Worm (Caenorhabditis elegans) whole organism, midembryonic: Measurements from ENCODE around the gene tdc-1.

Source experiments
- T22C8.4 ChIP-seq: fragments of 200-800 bp; sonication (Bioruptor generic); IDR thresholded peaks from 2 replicates; pipeline ENCODE4 v1.3.6; 2022; ENCODE audit warnings: missing genetic modification characterization, missing compliant biosample characterization
- cog-1 ChIP-seq: sonication (generic microtip); optimal IDR thresholded peaks from 2 replicates; lab custom pipeline; 2016; ENCODE audit warnings: missing genetic modification characterization, missing compliant biosample characterization
- flt-1 ChIP-seq: fragments of 200-800 bp; sonication (Bioruptor generic); IDR thresholded peaks from 2 replicates; pipeline ENCODE4 v1.3.6; 2022; ENCODE audit warnings: missing genetic modification characterization, missing compliant biosample characterization
- klf-2 ChIP-seq: fragments of 200-800 bp; sonication (Bioruptor generic); conservative IDR thresholded peaks from 2 replicates; pipeline ENCODE4 v1.3.6; 2022; ENCODE audit warnings: missing genetic modification reagents, missing genetic modification characterization, missing compliant biosample characterization
- med-1 ChIP-seq: sonication (generic microtip); optimal IDR thresholded peaks from 2 replicates; lab custom pipeline; 2017; ENCODE audit warnings: missing genetic modification characterization, mild to moderate bottlenecking, missing compliant biosample characterization, antibody characterized with exemption, missing genetic modification reagents; ENCODE audit not compliant: insufficient read depth
- ref-1 ChIP-seq: fragments of 200-800 bp; sonication (Bioruptor generic); conservative IDR thresholded peaks from 2 replicates; pipeline ENCODE4 v1.3.6; 2022; ENCODE audit warnings: missing genetic modification reagents, missing genetic modification characterization, missing compliant biosample characterization
- tab-1 ChIP-seq: fragments of 200-800 bp; sonication (Bioruptor generic); IDR thresholded peaks from 2 replicates; pipeline ENCODE4 v1.3.6; 2022; ENCODE audit warnings: missing genetic modification characterization, missing compliant biosample characterization
- ztf-23 ChIP-seq: fragments of 200-800 bp; sonication (Bioruptor generic); IDR thresholded peaks from 2 replicates; pipeline ENCODE4 v1.3.6; 2022; ENCODE audit warnings: missing genetic modification reagents, missing genetic modification characterization, missing compliant biosample characterization
- ztf-29 ChIP-seq: fragments of 200-800 bp; sonication (Bioruptor generic); IDR thresholded peaks from 2 replicates; pipeline ENCODE4 v1.3.6; 2022; ENCODE audit warnings: missing genetic modification reagents, missing genetic modification characterization, missing compliant biosample characterization

tdc-1 gene

ce11 chrII:8264619-8265018, 5.8 kb upstream of the tdc-1 start, which contains the start of gene srdh-1:
Gene srdh-1 (plus strand): TSS chrII:8264661.
- TF ChIP-seq ztf-29 (GFP tag; lab: Robert Waterston, UW) (no peak), T22C8.4 (GFP tag; lab: Robert Waterston, UW) (no peak), ref-1 (no peak), flt-1 (no peak), med-1 (GFP tag; lab: Kevin White, UChicago) (no peak), tab-1 (no peak), cog-1 (tag; lab: Kevin White, UChicago) (no peak), ztf-23 (GFP tag; lab: Robert Waterston, UW) (no peak)

ce11 chrII:8266559-8266958, 3.8 kb upstream of the tdc-1 start:
- TF ChIP-seq med-1 (GFP tag; lab: Kevin White, UChicago) (no peak), flt-1 (no peak), ztf-29 (GFP tag; lab: Robert Waterston, UW) (no peak), cog-1 (tag; lab: Kevin White, UChicago) (no peak), T22C8.4 (GFP tag; lab: Robert Waterston, UW) (no peak), tab-1 (no peak), klf-2 (GFP tag; lab: Robert Waterston, UW) (no peak), ref-1 (no peak), ztf-23 (GFP tag; lab: Robert Waterston, UW) (no peak)

ce11 chrII:8267679-8268078, 2.7 kb upstream of the tdc-1 start:
- TF ChIP-seq cog-1 (tag; lab: Kevin White, UChicago) (no peak), tab-1 (no peak), ztf-23 (GFP tag; lab: Robert Waterston, UW) (no peak), T22C8.4 (GFP tag; lab: Robert Waterston, UW) (no peak), ztf-29 (GFP tag; lab: Robert Waterston, UW) (no peak), ref-1 (no peak), klf-2 (GFP tag; lab: Robert Waterston, UW) (no peak), med-1 (GFP tag; lab: Kevin White, UChicago) (no peak), flt-1 (no peak)

- TF ChIP-seq ztf-23 (GFP tag; lab: Robert Waterston, UW), result no peak
- no peak for TF ChIP-seq tab-1
- TF ChIP-seq ztf-29 (GFP tag; lab: Robert Waterston, UW), result no peak
- no peak for TF ChIP-seq flt-1
- TF ChIP-seq T22C8.4 (GFP tag; lab: Robert Waterston, UW), result no peak
- no peak for TF ChIP-seq ref-1
- no peak for TF ChIP-seq med-1 (GFP tag; lab: Kevin White, UChicago)
- TF ChIP-seq klf-2 (GFP tag; lab: Robert Waterston, UW), result no peak
- TF ChIP-seq cog-1 (tag; lab: Kevin White, UChicago), result no peak
Observed at ce11 chrII:8269351-8269750, 1.0 kb upstream of the tdc-1 start, which contains the start of gene K01C8.2. Gene K01C8.2 (minus strand): TSS chrII:8269451.

- TF ChIP-seq flt-1 (no peak), cog-1 (tag; lab: Kevin White, UChicago) (no peak), med-1 (GFP tag; lab: Kevin White, UChicago) (no peak), klf-2 (GFP tag; lab: Robert Waterston, UW) (no peak), ref-1 (no peak)
Observed at ce11 chrII:8273060-8273459, 2.7 kb downstream of the tdc-1 start.

- TF ChIP-seq ztf-29 (GFP tag; lab: Robert Waterston, UW), result no peak
- no peak for TF ChIP-seq cog-1 (tag; lab: Kevin White, UChicago)
- no peak for TF ChIP-seq ztf-23 (GFP tag; lab: Robert Waterston, UW)
- no peak for TF ChIP-seq ref-1
- no peak for TF ChIP-seq med-1 (GFP tag; lab: Kevin White, UChicago)
- no peak for TF ChIP-seq klf-2 (GFP tag; lab: Robert Waterston, UW)
- no peak for TF ChIP-seq tab-1
- TF ChIP-seq flt-1, result no peak
- TF ChIP-seq T22C8.4 (GFP tag; lab: Robert Waterston, UW), result no peak
Observed at ce11 chrII:8276057-8276456, 5.7 kb downstream of the tdc-1 start, which contains the start of the genes gei-14 and slc-25A32. Gene gei-14 (minus strand): TSS chrII:8276231. Gene slc-25A32 (plus strand): TSS chrII:8276298.

ce11 chrII:8278415-8278814, 8.0 kb downstream of the tdc-1 start, which contains the start of the genes mrpl-10 and clec-142:
Gene mrpl-10 (minus strand): TSS chrII:8278515.
Gene clec-142 (plus strand): TSS chrII:8278678.
- TF ChIP-seq ztf-23 (GFP tag; lab: Robert Waterston, UW), result no peak
- TF ChIP-seq flt-1, result no peak
- no peak for TF ChIP-seq ztf-29 (GFP tag; lab: Robert Waterston, UW)
- no peak for TF ChIP-seq cog-1 (tag; lab: Kevin White, UChicago)
- TF ChIP-seq ref-1, result no peak
- no peak for TF ChIP-seq klf-2 (GFP tag; lab: Robert Waterston, UW)
- TF ChIP-seq tab-1, result no peak
- TF ChIP-seq T22C8.4 (GFP tag; lab: Robert Waterston, UW), result no peak
- no peak for TF ChIP-seq med-1 (GFP tag; lab: Kevin White, UChicago)

- TF ChIP-seq ztf-29 (GFP tag; lab: Robert Waterston, UW), result no peak
- no peak for TF ChIP-seq klf-2 (GFP tag; lab: Robert Waterston, UW)
- no peak for TF ChIP-seq flt-1
- no peak for TF ChIP-seq ref-1
- no peak for TF ChIP-seq T22C8.4 (GFP tag; lab: Robert Waterston, UW)
- no peak for TF ChIP-seq ztf-23 (GFP tag; lab: Robert Waterston, UW)
- no peak for TF ChIP-seq tab-1
- TF ChIP-seq cog-1 (tag; lab: Kevin White, UChicago), result no peak
Observed at ce11 chrII:8283158-8283717, 12.8 kb downstream of the tdc-1 start, which contains the start of the genes nst-1 and cct-4. Gene nst-1 (minus strand): TSS chrII:8283208. Gene cct-4 (plus strand): TSS chrII:8283667.

ce11 chrII:8295296-8295695, 24.9 kb downstream of the tdc-1 start, which contains the start of gene nlp-55:
Gene nlp-55 (minus strand): TSS chrII:8295396.
- TF ChIP-seq med-1 (GFP tag; lab: Kevin White, UChicago), result no peak
- TF ChIP-seq flt-1, result no peak
- TF ChIP-seq tab-1, result no peak
- no peak for TF ChIP-seq ztf-29 (GFP tag; lab: Robert Waterston, UW)
- no peak for TF ChIP-seq T22C8.4 (GFP tag; lab: Robert Waterston, UW)
- no peak for TF ChIP-seq ztf-23 (GFP tag; lab: Robert Waterston, UW)
- TF ChIP-seq ref-1, result no peak
- TF ChIP-seq klf-2 (GFP tag; lab: Robert Waterston, UW), result no peak
- no peak for TF ChIP-seq cog-1 (tag; lab: Kevin White, UChicago)
